Worm (Caenorhabditis elegans): ENCODE measurements around the gene F35E8.9.

F35E8.9 gene

ce11 chrV:15887708-15888295 is 29.6 kb downstream of the F35E8.9 start (continued):
- TF ChIP-seq dsc-1 (tag; optimal IDR thresholded peaks at IDR 0.05): no peak
- no peak for TF ChIP-seq lin-14 (GFP tag; optimal IDR thresholded peaks at IDR 0.05)
- no peak for TF ChIP-seq mdl-1 (tag; optimal IDR thresholded peaks at IDR 0.05)
- TF ChIP-seq mef-2 (tag; optimal IDR thresholded peaks at IDR 0.05): no peak

DNA sequence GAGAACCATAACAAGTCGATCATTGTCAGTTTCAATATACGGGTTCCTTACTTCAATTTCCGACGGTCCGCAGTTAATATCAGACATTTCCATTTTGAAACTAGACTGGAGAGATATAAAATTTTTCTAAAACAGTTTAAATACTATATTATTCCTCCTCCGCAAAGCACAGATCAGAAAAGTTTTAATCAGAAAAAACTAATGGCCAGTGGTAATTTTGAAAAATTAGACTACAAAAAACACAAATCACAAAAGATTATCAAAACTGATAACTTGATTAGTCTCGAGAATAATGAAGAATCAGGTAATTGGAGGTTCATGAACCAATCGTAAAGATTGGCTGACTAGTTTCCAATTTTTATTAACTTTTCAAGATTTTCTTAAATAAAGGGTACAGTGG is 31.4 kb downstream of the F35E8.9 start, which contains the start of gene T06C12.9:
Gene T06C12.9, minus strand, starts transcription at position 101 of the 400 bp plus-strand sequence.
- TF ChIP-seq nhr-85 (tag) (peak; percentile 20), mep-1 (tag; optimal IDR thresholded peaks at IDR 0.05) (no peak)

ce11 chrV:15884698-15885097 is 32.7 kb downstream of the F35E8.9 start, which contains the start of gene oac-42:
Gene oac-42, minus strand, starts transcription at chrV:15884798.
- no peak for TF ChIP-seq tbx-2 (tag; optimal IDR thresholded peaks at IDR 0.05)
- TF ChIP-seq ztf-4 (tag; optimal IDR thresholded peaks at IDR 0.05): no peak
- no peak for TF ChIP-seq nhr-19 (GFP tag; conservative IDR thresholded peaks at IDR 0.05)
- no peak for TF ChIP-seq pax-3 (tag; optimal IDR thresholded peaks at IDR 0.05)
- TF ChIP-seq fkh-8 (tag; optimal IDR thresholded peaks at IDR 0.05): no peak
- TF ChIP-seq dsc-1 (tag; optimal IDR thresholded peaks at IDR 0.05): no peak
- no peak for TF ChIP-seq unc-98 (GFP tag; IDR thresholded peaks at IDR 0.05)
- no peak for TF ChIP-seq ama-1 (optimal IDR thresholded peaks at IDR 0.05)
- TF ChIP-seq isw-1 (GFP tag; IDR thresholded peaks at IDR 0.05): no peak
- no peak for TF ChIP-seq hlh-4 (tag; optimal IDR thresholded peaks at IDR 0.05)
- no peak for TF ChIP-seq dpl-1 (GFP tag; optimal IDR thresholded peaks at IDR 0.05)
- TF ChIP-seq nhr-76 (tag; optimal IDR thresholded peaks at IDR 0.05): no peak
- no peak for TF ChIP-seq sup-37 (GFP tag; optimal IDR thresholded peaks at IDR 0.05)
- no peak for TF ChIP-seq C34B4.2 (tag; optimal IDR thresholded peaks at IDR 0.05)

DNA sequence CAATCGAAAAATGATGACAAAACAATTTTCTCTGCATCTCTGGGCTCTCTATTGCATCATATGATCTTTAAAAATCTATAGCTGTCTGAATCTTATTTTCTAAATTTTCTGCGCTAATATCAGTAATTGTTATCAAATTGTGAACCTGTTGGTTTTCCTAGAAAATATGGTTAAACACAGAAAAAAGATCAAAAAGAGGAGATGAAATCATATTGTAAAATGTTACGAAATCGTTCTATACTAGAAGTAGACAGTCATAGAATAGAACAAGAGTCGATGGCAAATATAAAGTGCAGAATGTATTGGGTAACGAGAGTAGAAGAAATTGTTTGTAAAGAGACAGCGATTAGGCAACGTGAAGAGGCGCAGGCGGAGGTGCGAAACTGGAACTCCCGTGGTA is 36.7 kb downstream of the F35E8.9 start:
- TF ChIP-seq fkh-10 (GFP tag; optimal IDR thresholded peaks at IDR 0.05) (no peak), sup-37 (GFP tag; optimal IDR thresholded peaks at IDR 0.05) (no peak), swsn-7 (tag; optimal IDR thresholded peaks at IDR 0.05) (peak; percentile 17), efl-1 (optimal IDR thresholded peaks at IDR 0.05) (peak; percentile 10 to 40), efl-1 (GFP tag; optimal IDR thresholded peaks at IDR 0.05 in 1 of 2) (no peak), zip-4 (GFP tag; optimal IDR thresholded peaks at IDR 0.05) (peak; percentile 76), nhr-12 (tag; optimal IDR thresholded peaks at IDR 0.05) (no peak), ztf-11 (tag; optimal IDR thresholded peaks at IDR 0.05) (no peak), hpl-2 (GFP tag; optimal IDR thresholded peaks at IDR 0.05) (no peak), nhr-237 (tag; optimal IDR thresholded peaks at IDR 0.05) (peak; percentile 71), skn-1 (tag; optimal IDR thresholded peaks at IDR 0.05) (peak; percentile 100), aly-2 (tag; optimal IDR thresholded peaks at IDR 0.05) (no peak), nhr-47 (tag; optimal IDR thresholded peaks at IDR 0.05) (peak; percentile 59), isw-1 (GFP tag; IDR thresholded peaks at IDR 0.05) (no peak), C16A3.4 (tag; optimal IDR thresholded peaks at IDR 0.05) (peak; percentile 54), lin-39 (tag; optimal IDR thresholded peaks at IDR 0.05) (no peak), tlp-1 (tag; optimal IDR thresholded peaks at IDR 0.05) (no peak), rnt-1 (tag; optimal IDR thresholded peaks at IDR 0.05) (peak; percentile 4), lin-35 (GFP tag; optimal IDR thresholded peaks at IDR 0.05) (peak in 1 of 2 experiments; percentile 30), xbp-1 (tag; optimal IDR thresholded peaks at IDR 0.05) (no peak), nhr-20 (tag; optimal IDR thresholded peaks at IDR 0.05) (peak; percentile 70), nhr-11 (tag; optimal IDR thresholded peaks at IDR 0.05) (peak; percentile 53), nhr-71 (tag; optimal IDR thresholded peaks at IDR 0.05) (peak; percentile 66), unc-30 (tag; optimal IDR thresholded peaks at IDR 0.05) (no peak), unc-98 (GFP tag; IDR thresholded peaks at IDR 0.05) (no peak), tbx-2 (tag; optimal IDR thresholded peaks at IDR 0.05) (peak; percentile 41), nhr-28 (tag; optimal IDR thresholded peaks at IDR 0.05) (peak; percentile 66), irx-1 (tag; optimal IDR thresholded peaks at IDR 0.05) (peak; percentile 34), fos-1 (tag; optimal IDR thresholded peaks at IDR 0.05) (peak; percentile 16), dpl-1 (GFP tag; optimal IDR thresholded peaks at IDR 0.05) (peak; percentile 3 to 20 (median 9)), blmp-1 (tag; optimal IDR thresholded peaks at IDR 0.05) (peak; percentile 31), nhr-19 (GFP tag; conservative IDR thresholded peaks at IDR 0.05) (peak; percentile 43), snu-23 (GFP tag; optimal IDR thresholded peaks at IDR 0.05) (peak; percentile 37), dsc-1 (tag; optimal IDR thresholded peaks at IDR 0.05) (no peak), lir-3 (tag; optimal IDR thresholded peaks at IDR 0.05; ENCODE audit: poor library complexity) (peak; percentile 48), mdl-1 (tag; optimal IDR thresholded peaks at IDR 0.05) (peak in 1 of 2 experiments; percentile 20)
